Worm (Caenorhabditis elegans) whole organism, L1 larva: ENCODE results near the gene R04B3.1.
A peak's percentile ranks its signal among the peaks of the same experiment; 100 is the strongest.

Source experiments
- C16A3.4 ChIP-seq: fragments of 150-350 bp; optimal IDR thresholded peaks from 2 replicates; lab custom pipeline; 2014; ENCODE audit warnings: missing biosample characterization, missing genetic modification characterization
- blmp-1 ChIP-seq: fragments of 150-350 bp; optimal IDR thresholded peaks from 2 replicates; lab custom pipeline; 2014; ENCODE audit warnings: missing biosample characterization, missing genetic modification characterization
- ceh-82 ChIP-seq, 3 experiments: fragments of 150-350 bp in 1 of 3; sonication (generic microtip) in 2 of 3; optimal IDR thresholded peaks; 2 replicates each; lab custom pipeline; 2014 to 2017; ENCODE audit warnings: missing biosample characterization in 3 of 3, missing genetic modification characterization in 3 of 3
- ces-1 ChIP-seq: fragments of 150-350 bp; optimal IDR thresholded peaks from 2 replicates; lab custom pipeline; 2014; ENCODE audit warnings: missing biosample characterization, missing genetic modification reagents, missing genetic modification characterization
- efl-1 ChIP-seq, 4 experiments: fragments of 150-350 bp; optimal IDR thresholded peaks in 3 of 4; peaks in 1 of 4; 1 replicate in 1 of 4; 2 replicates in 3 of 4; lab custom pipeline; 2014; ENCODE audit warnings: missing biosample characterization in 2 of 4, missing genetic modification characterization in 2 of 4, missing genetic modification reagents in 2 of 4
- efl-3 ChIP-seq: fragments of 200-800 bp; sonication (Bioruptor generic); optimal IDR thresholded peaks from 2 replicates; lab custom pipeline; 2018; ENCODE audit warnings: mild to moderate bottlenecking, missing genetic modification characterization, missing compliant biosample characterization
- egl-13 ChIP-seq: sonication (generic microtip); optimal IDR thresholded peaks from 2 replicates; lab custom pipeline; 2016; ENCODE audit warnings: missing genotype, missing genetic modification reagents, missing genetic modification characterization, missing compliant biosample characterization
- egl-27 ChIP-seq, 2 experiments: fragments of 150-350 bp in 1 of 2; sonication (generic microtip); optimal IDR thresholded peaks; 3 replicates each; lab custom pipeline; 2017 to 2018; ENCODE audit warnings: missing biosample characterization in 2 of 2, missing genetic modification characterization in 2 of 2, missing genetic modification reagents in 2 of 2
- fkh-10 ChIP-seq: sonication (generic microtip); optimal IDR thresholded peaks from 2 replicates; lab custom pipeline; 2017; ENCODE audit warnings: missing biosample characterization, missing genetic modification reagents, missing genetic modification characterization
- grh-1 ChIP-seq: fragments of 200-800 bp; sonication (Bioruptor generic); IDR thresholded peaks from 2 replicates; pipeline ENCODE4 v1.3.6; 2022; ENCODE audit warnings: missing genetic modification reagents, missing genetic modification characterization, missing compliant biosample characterization
- isw-1 ChIP-seq: fragments of 200-800 bp; sonication (Bioruptor generic); IDR thresholded peaks from 2 replicates; pipeline ENCODE4 v1.3.6; 2022; ENCODE audit warnings: missing genetic modification characterization, missing compliant biosample characterization
- jun-1 ChIP-seq: fragments of 150-350 bp; optimal IDR thresholded peaks from 2 replicates; lab custom pipeline; 2014; ENCODE audit warnings: missing biosample characterization, missing genetic modification reagents, missing genetic modification characterization
- lin-13 ChIP-seq: fragments of 150-350 bp; optimal IDR thresholded peaks from 2 replicates; lab custom pipeline; 2014; ENCODE audit warnings: missing biosample characterization, missing genetic modification reagents, missing genetic modification characterization
- lin-14 ChIP-seq: fragments of 200-800 bp; sonication (Bioruptor generic); optimal IDR thresholded peaks from 2 replicates; lab custom pipeline; 2018; ENCODE audit warnings: mild to moderate bottlenecking, missing genetic modification characterization, moderate library complexity, missing compliant biosample characterization
- nhr-19 ChIP-seq: fragments of 200-800 bp; sonication (Bioruptor generic); conservative IDR thresholded peaks from 2 replicates; pipeline ENCODE4 v1.3.6; 2022; ENCODE audit warnings: missing genetic modification characterization, missing compliant biosample characterization
- nhr-76 ChIP-seq: sonication (generic microtip); optimal IDR thresholded peaks from 2 replicates; lab custom pipeline; 2017; ENCODE audit warnings: missing biosample characterization, missing genetic modification characterization
- nhr-85 ChIP-seq: sonication (generic microtip); peaks from one replicate; lab custom pipeline; 2016; ENCODE audit warnings: missing genetic modification characterization, inconsistent platforms, missing compliant biosample characterization
- pax-3 ChIP-seq: fragments of 200-800 bp; sonication (Bioruptor generic); optimal IDR thresholded peaks from 2 replicates; lab custom pipeline; 2018; ENCODE audit warnings: mild to moderate bottlenecking, missing genetic modification characterization, moderate library complexity, missing compliant biosample characterization
- skn-1 ChIP-seq: fragments of 150-350 bp; optimal IDR thresholded peaks from 2 replicates; lab custom pipeline; 2014; ENCODE audit warnings: missing biosample characterization, missing genetic modification characterization
- snu-23 ChIP-seq: sonication (generic microtip); optimal IDR thresholded peaks from 2 replicates; lab custom pipeline; 2016; ENCODE audit warnings: missing genetic modification characterization, missing compliant biosample characterization
- sptf-1 ChIP-seq: fragments of 150-350 bp; optimal IDR thresholded peaks from 2 replicates; lab custom pipeline; 2014; ENCODE audit warnings: missing biosample characterization, missing genetic modification characterization
- swsn-7 ChIP-seq: sonication (generic microtip); optimal IDR thresholded peaks from 2 replicates; lab custom pipeline; 2016; ENCODE audit warnings: missing genetic modification characterization, missing compliant biosample characterization
- unc-130 ChIP-seq: fragments of 150-350 bp; optimal IDR thresholded peaks from 2 replicates; lab custom pipeline; 2017; ENCODE audit warnings: missing biosample characterization, missing genetic modification characterization, inconsistent platforms
- vab-15 ChIP-seq: sonication (generic microtip); optimal IDR thresholded peaks from 2 replicates; lab custom pipeline; 2017; ENCODE audit warnings: missing genotype, mild to moderate bottlenecking, missing genetic modification characterization, missing compliant biosample characterization
- zip-4 ChIP-seq: fragments of 200-800 bp; sonication (Bioruptor generic); optimal IDR thresholded peaks from 2 replicates; lab custom pipeline; 2018; ENCODE audit warnings: mild to moderate bottlenecking, missing genetic modification characterization, moderate library complexity, missing compliant biosample characterization

The R04B3.1 gene

DNA sequence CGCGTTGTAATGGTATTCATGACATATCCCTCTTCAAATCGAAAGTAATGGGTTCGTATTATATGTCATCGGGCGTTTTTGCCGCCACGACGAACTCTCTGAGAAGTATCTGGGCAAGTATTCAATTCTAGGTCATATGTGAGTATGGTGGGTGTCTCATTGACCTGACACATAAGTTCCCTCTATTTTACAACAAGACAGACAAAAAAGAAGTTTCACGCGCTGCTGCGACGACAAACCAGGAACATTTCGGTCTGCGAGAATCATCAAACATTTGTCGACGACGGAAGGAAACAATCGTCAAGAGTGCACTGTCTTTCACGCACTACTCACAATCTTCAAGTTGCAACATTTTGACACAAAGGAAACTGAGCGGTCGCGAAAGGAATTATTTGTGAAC lies 45.9 kb downstream of the R04B3.1 start:
- TF ChIP-seq snu-23 (GFP tag; lab: Kevin White, UChicago) (no peak), nhr-19 (GFP tag; lab: Robert Waterston, UW) (no peak), nhr-85 (tag; lab: Kevin White, UChicago) (peak; percentile 22), blmp-1 (tag; lab: Kevin White, UChicago) (peak; percentile 27), C16A3.4 (tag; lab: Kevin White, UChicago) (no peak), jun-1 (tag; lab: Kevin White, UChicago) (no peak)

DNA sequence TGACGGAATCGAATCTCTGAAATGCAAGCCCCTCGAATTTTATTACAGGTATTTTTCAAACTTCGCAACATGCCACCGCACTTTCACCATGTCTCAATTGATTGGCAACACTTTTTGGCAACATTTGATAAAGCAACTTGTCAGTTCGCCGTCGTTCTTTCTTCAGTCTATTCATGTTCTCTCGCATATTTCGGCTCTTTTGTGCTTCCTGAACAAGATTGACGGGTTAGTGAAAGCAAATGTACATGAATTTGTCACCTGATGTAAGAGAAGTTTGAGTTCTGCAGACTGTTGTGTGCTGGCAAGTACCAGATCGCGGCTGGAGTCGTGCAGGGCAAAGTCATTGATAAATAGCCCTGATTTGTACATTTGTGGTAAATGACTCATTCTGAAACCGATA lies 49.1 kb downstream of the R04B3.1 start:
- TF ChIP-seq unc-130 = no peak
- TF ChIP-seq swsn-7 = no peak
- TF ChIP-seq zip-4 = no peak
- no peak for TF ChIP-seq pax-3 (tag; lab: Kevin White, UChicago)
- TF ChIP-seq lin-14 (GFP tag; lab: Kevin White, UChicago) = no peak
- TF ChIP-seq vab-15 (tag; lab: Kevin White, UChicago) = no peak
- no peak for TF ChIP-seq ces-1 (GFP tag; lab: Kevin White, UChicago)
- no peak for TF ChIP-seq nhr-19 (GFP tag; lab: Robert Waterston, UW)
- TF ChIP-seq efl-1 (optimal IDR thresholded peaks at IDR 0.05; lab: Kevin White, UChicago) = no peak
- TF ChIP-seq efl-1 (GFP tag; optimal IDR thresholded peaks at IDR 0.05 in 1 of 2; lab: Kevin White, UChicago) = no peak
- TF ChIP-seq isw-1 (GFP tag; lab: Robert Waterston, UW) = no peak
- no peak for TF ChIP-seq egl-27 (tag; optimal IDR thresholded peaks at IDR 0.05; lab: Kevin White, UChicago)
- TF ChIP-seq egl-13 (tag; lab: Kevin White, UChicago) = no peak
- TF ChIP-seq efl-3 (GFP tag; lab: Kevin White, UChicago) = no peak
- TF ChIP-seq skn-1 (tag; lab: Kevin White, UChicago) = no peak
- no peak for TF ChIP-seq nhr-76
- no peak for TF ChIP-seq ceh-82 (tag; optimal IDR thresholded peaks at IDR 0.05; lab: Kevin White, UChicago)
- TF ChIP-seq grh-1 (GFP tag; lab: Robert Waterston, UW) = no peak
- no peak for TF ChIP-seq fkh-10 (GFP tag; lab: Kevin White, UChicago)
- TF ChIP-seq sptf-1 = no peak

DNA sequence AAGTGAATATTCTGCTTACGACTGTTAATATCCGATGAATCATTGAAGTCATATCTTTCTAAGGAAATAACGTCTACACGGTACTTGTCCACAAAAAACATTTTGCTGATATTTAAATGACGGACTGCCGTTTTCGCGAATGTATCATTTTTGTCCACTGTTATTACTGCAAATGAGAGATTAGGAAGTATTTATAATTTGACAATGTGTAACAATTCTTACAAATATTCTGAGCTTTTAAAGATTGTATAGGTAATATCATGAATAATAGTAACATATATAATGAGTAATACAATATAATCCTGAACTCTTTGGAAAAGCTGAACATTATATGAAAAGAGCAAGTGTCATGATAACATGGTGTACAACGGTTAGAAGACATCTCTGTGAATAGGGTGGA lies 51.4 kb downstream of the R04B3.1 start, which contains the start of gene glr-7:
Gene glr-7 (minus strand): TSS at position 101 of the 400 bp plus-strand sequence.
- no peak for TF ChIP-seq efl-1 (optimal IDR thresholded peaks at IDR 0.05; lab: Kevin White, UChicago)
- TF ChIP-seq efl-1 (GFP tag; optimal IDR thresholded peaks at IDR 0.05 in 1 of 2; lab: Kevin White, UChicago) = no peak
- TF ChIP-seq lin-13 (GFP tag; lab: Kevin White, UChicago) = no peak
- TF ChIP-seq, all 84 proteins: peak for 0
